Worm (Caenorhabditis elegans) whole organism, early embryonic: ENCODE results near the gene npp-1.
"Not testable (repeated sequence)": the region's sequence is repeated elsewhere in the genome, so short reads cannot be mapped to it uniquely, and the experiment has no call there.

Experiments used
- B0310.2 ChIP-seq: sonication (generic microtip); optimal IDR thresholded peaks from 2 replicates; lab custom pipeline; 2016; ENCODE audit warnings: mild to moderate bottlenecking, missing genetic modification characterization, missing compliant biosample characterization
- F13C5.2 ChIP-seq: sonication (generic microtip); optimal IDR thresholded peaks from 2 replicates; lab custom pipeline; 2017; ENCODE audit warnings: mild to moderate bottlenecking, missing genetic modification characterization, inconsistent platforms, missing compliant biosample characterization
- aly-1 ChIP-seq: sonication (generic microtip); optimal IDR thresholded peaks from 2 replicates; lab custom pipeline; 2016; ENCODE audit warnings: missing genetic modification characterization, missing compliant biosample characterization
- ama-1 ChIP-seq: fragments of 150-350 bp; optimal IDR thresholded peaks from 2 replicates; lab custom pipeline; 2014
- ceh-13 ChIP-seq: fragments of 200-800 bp; sonication (Bioruptor generic); optimal IDR thresholded peaks from 2 replicates; lab custom pipeline; 2018; ENCODE audit warnings: mild to moderate bottlenecking, missing genetic modification characterization, missing compliant biosample characterization
- ceh-36 ChIP-seq: sonication (generic microtip); optimal IDR thresholded peaks from 2 replicates; lab custom pipeline; 2016; ENCODE audit warnings: missing genetic modification characterization, inconsistent platforms, missing compliant biosample characterization
- ets-7 ChIP-seq: sonication (generic microtip); optimal IDR thresholded peaks from 2 replicates; lab custom pipeline; 2016; ENCODE audit warnings: missing genotype, missing genetic modification characterization, missing compliant biosample characterization
- flt-1 ChIP-seq: fragments of 200-800 bp; sonication (Bioruptor generic); IDR thresholded peaks from 2 replicates; pipeline ENCODE4 v1.3.6; 2022; ENCODE audit warnings: missing genetic modification characterization, missing compliant biosample characterization
- hmbx-1 ChIP-seq: sonication (generic microtip); optimal IDR thresholded peaks from 2 replicates; lab custom pipeline; 2016; ENCODE audit warnings: mild to moderate bottlenecking, missing genetic modification characterization, missing compliant biosample characterization
- hmg-4 ChIP-seq: fragments of 200-800 bp; sonication (Bioruptor generic); optimal IDR thresholded peaks from 2 replicates; lab custom pipeline; 2018; ENCODE audit warnings: mild to moderate bottlenecking, missing genetic modification characterization, missing compliant biosample characterization
- hnd-1 ChIP-seq: sonication (generic microtip); optimal IDR thresholded peaks from 2 replicates; lab custom pipeline; 2016; ENCODE audit warnings: missing genetic modification characterization, missing compliant biosample characterization
- pes-1 ChIP-seq: fragments of 200-800 bp; sonication (Bioruptor generic); IDR thresholded peaks from 2 replicates; pipeline ENCODE4 v1.3.6; 2022; ENCODE audit warnings: missing genetic modification reagents, missing genetic modification characterization, missing compliant biosample characterization
- scrt-1 ChIP-seq: fragments of 200-800 bp; sonication (Bioruptor generic); IDR thresholded peaks from 2 replicates; pipeline ENCODE4 v1.3.6; 2022; ENCODE audit warnings: missing genetic modification characterization, missing compliant biosample characterization
- sea-1 ChIP-seq: fragments of 200-800 bp; sonication (Bioruptor generic); conservative IDR thresholded peaks from 2 replicates; pipeline ENCODE4 v1.3.6; 2022; ENCODE audit warnings: missing genetic modification characterization, missing compliant biosample characterization
- tbx-11 ChIP-seq: fragments of 200-800 bp; sonication (Bioruptor generic); IDR thresholded peaks from 2 replicates; pipeline ENCODE4 v1.3.6; 2022; ENCODE audit warnings: missing genetic modification characterization, missing compliant biosample characterization
- tbx-37 ChIP-seq: fragments of 200-800 bp; sonication (Bioruptor generic); conservative IDR thresholded peaks from 2 replicates; pipeline ENCODE4 v1.3.6; 2022; ENCODE audit warnings: missing genetic modification reagents, missing genetic modification characterization, missing compliant biosample characterization
- tra-4 ChIP-seq: sonication (generic microtip); optimal IDR thresholded peaks from 2 replicates; lab custom pipeline; 2017; ENCODE audit warnings: missing genetic modification characterization, missing compliant biosample characterization

npp-1 gene

ce11 chrIV:9825196-9825744 lies 33.0 kb upstream of the npp-1 start, which contains the start of gene mtr-4:
TSS of gene mtr-4 (plus strand) at chrIV:9825694.
- TF ChIP-seq flt-1 (GFP tag; lab: Robert Waterston, UW) (no peak), ets-7 (tag; lab: Kevin White, UChicago) (no peak), aly-1 (tag; lab: Kevin White, UChicago) (no peak), ceh-13 (GFP tag; lab: Kevin White, UChicago) (no peak), pes-1 (no peak), tbx-11 (GFP tag; lab: Robert Waterston, UW) (no peak), F13C5.2 (no peak), ceh-36 (tag; lab: Kevin White, UChicago) (no peak), sea-1 (no peak), scrt-1 (GFP tag; lab: Robert Waterston, UW) (no peak), B0310.2 (tag; lab: Kevin White, UChicago) (no peak), hmg-4 (GFP tag; lab: Kevin White, UChicago) (no peak)

ce11 chrIV:9832586-9832985 lies 25.7 kb upstream of the npp-1 start, which contains the start of gene kin-21:
TSS of gene kin-21 (plus strand) at chrIV:9832886.
- TF ChIP-seq sea-1 (no peak), ama-1 (lab: Kevin White, UChicago) (no peak), ets-7 (tag; lab: Kevin White, UChicago) (no peak), hmbx-1 (tag; lab: Kevin White, UChicago) (no peak), ceh-13 (GFP tag; lab: Kevin White, UChicago) (no peak), F13C5.2 (no peak), B0310.2 (tag; lab: Kevin White, UChicago) (no peak), scrt-1 (GFP tag; lab: Robert Waterston, UW) (no peak), pes-1 (no peak), hmg-4 (GFP tag; lab: Kevin White, UChicago) (no peak), tbx-37 (GFP tag; lab: Robert Waterston, UW) (no peak), aly-1 (tag; lab: Kevin White, UChicago) (no peak), hnd-1 (no peak), tbx-11 (GFP tag; lab: Robert Waterston, UW) (no peak), tra-4 (tag; lab: Kevin White, UChicago) (no peak), ceh-36 (tag; lab: Kevin White, UChicago) (no peak), flt-1 (GFP tag; lab: Robert Waterston, UW) (no peak)

- TF ChIP-seq ama-1 (lab: Kevin White, UChicago) (no peak), aly-1 (tag; lab: Kevin White, UChicago) (no peak), ceh-13 (GFP tag; lab: Kevin White, UChicago) (no peak), tbx-11 (GFP tag; lab: Robert Waterston, UW) (no peak)
These were observed 25.0 kb upstream of the npp-1 start for ce11 chrIV:9833337-9833736.

- TF ChIP-seq ceh-13 (GFP tag; lab: Kevin White, UChicago) (no peak), ama-1 (lab: Kevin White, UChicago) (no peak), scrt-1 (GFP tag; lab: Robert Waterston, UW) (no peak), tra-4 (tag; lab: Kevin White, UChicago) (no peak), tbx-37 (GFP tag; lab: Robert Waterston, UW) (no peak), hnd-1 (no peak), ets-7 (tag; lab: Kevin White, UChicago) (no peak), flt-1 (GFP tag; lab: Robert Waterston, UW) (no peak)
These were observed 22.0 kb upstream of the npp-1 start, which contains the start of gene msp-81 for ce11 chrIV:9836317-9836716. TSS of gene msp-81 (minus strand) at chrIV:9836417.

ce11 chrIV:9837349-9837748 lies 20.9 kb upstream of the npp-1 start, which contains the start of gene msp-10:
TSS of gene msp-10 (plus strand) at chrIV:9837649.
- not testable (repeated sequence) for TF ChIP-seq hmg-4 (GFP tag; lab: Kevin White, UChicago); sea-1; B0310.2 (tag; lab: Kevin White, UChicago)

- TF ChIP-seq ama-1 (lab: Kevin White, UChicago) (no peak), ceh-36 (tag; lab: Kevin White, UChicago) (no peak), hnd-1 (no peak), sea-1 (no peak), B0310.2 (tag; lab: Kevin White, UChicago) (no peak), flt-1 (GFP tag; lab: Robert Waterston, UW) (no peak), hmbx-1 (tag; lab: Kevin White, UChicago) (no peak), tbx-11 (GFP tag; lab: Robert Waterston, UW) (no peak), hmg-4 (GFP tag; lab: Kevin White, UChicago) (no peak), tra-4 (tag; lab: Kevin White, UChicago) (no peak), ceh-13 (GFP tag; lab: Kevin White, UChicago) (no peak), pes-1 (no peak), aly-1 (tag; lab: Kevin White, UChicago) (no peak)
These were observed 17.2 kb upstream of the npp-1 start, which contains the start of the genes kin-24 and msp-56 for ce11 chrIV:9840984-9841590. TSS of gene kin-24 (minus strand) at chrIV:9841084. TSS of gene msp-56 (plus strand) at chrIV:9841540.

ce11 chrIV:9842071-9842470 lies 16.2 kb upstream of the npp-1 start, which contains the start of gene K07F5.17:
TSS of gene K07F5.17 (plus strand) at chrIV:9842371.
- TF ChIP-seq scrt-1 (GFP tag; lab: Robert Waterston, UW), result no peak
- TF ChIP-seq tbx-37 (GFP tag; lab: Robert Waterston, UW), result no peak
- no peak for TF ChIP-seq hmg-4 (GFP tag; lab: Kevin White, UChicago)
- no peak for TF ChIP-seq B0310.2 (tag; lab: Kevin White, UChicago)
- no peak for TF ChIP-seq ama-1 (lab: Kevin White, UChicago)
